Fruit fly (Drosophila melanogaster): Measurements from ENCODE around the gene Ugt305A1.

The Ugt305A1 gene

dm6 chr3L:4059293-4059820 lies at the start of gene Ugt305A1:
Gene Ugt305A1 (plus strand): TSS chr3L:4059770.
- TF ChIP-seq CG34367 (tag; optimal IDR thresholded peaks at IDR 0.05) (no peak), D1 (tag; optimal IDR thresholded peaks at IDR 0.05) (no peak), CG17806 (tag; optimal IDR thresholded peaks at IDR 0.05) (no peak), CG15710 (tag; optimal IDR thresholded peaks at IDR 0.05) (no peak), Ets98B (GFP tag; IDR thresholded peaks at IDR 0.05) (no peak), Pif1B (GFP tag; optimal IDR thresholded peaks at IDR 0.05) (no peak)

dm6 chr3L:4010122-4010521 lies 49.4 kb upstream of the Ugt305A1 start:
- TF ChIP-seq CG14655 (GFP tag; optimal IDR thresholded peaks at IDR 0.05) (peak; percentile 4), CG9948 (tag; optimal IDR thresholded peaks at IDR 0.05) (peak; percentile 1), CG32121 (GFP tag; IDR thresholded peaks at IDR 0.05) (no peak), CG8159 (tag; optimal IDR thresholded peaks at IDR 0.05) (peak; percentile 32)

dm6 chr3L:4014349-4014748 lies 45.2 kb upstream of the Ugt305A1 start:
- TF ChIP-seq rn (GFP tag; IDR thresholded peaks at IDR 0.05) = no peak
- no peak for TF ChIP-seq CG32121 (GFP tag; IDR thresholded peaks at IDR 0.05)
- TF ChIP-seq Pif1A (GFP tag; optimal IDR thresholded peaks at IDR 0.05) = peak; percentile 29
- TF ChIP-seq CG8159 (tag; optimal IDR thresholded peaks at IDR 0.05) = peak; percentile 12
- TF ChIP-seq Pif1B (GFP tag; optimal IDR thresholded peaks at IDR 0.05) = peak; percentile 1
- peak; percentile 29 for TF ChIP-seq CG8301 (tag; optimal IDR thresholded peaks at IDR 0.05)
- TF ChIP-seq CG15710 (tag; optimal IDR thresholded peaks at IDR 0.05) = peak; percentile 29
- TF ChIP-seq CG17806 (tag; optimal IDR thresholded peaks at IDR 0.05) = peak; percentile 5
- TF ChIP-seq Ets98B (GFP tag; IDR thresholded peaks at IDR 0.05) = peak; percentile 44; the same call in 1 of the 2 replicates
- no peak for TF ChIP-seq CG13204 (GFP tag; optimal IDR thresholded peaks at IDR 0.05)
- TF ChIP-seq CG10348 (GFP tag; IDR thresholded peaks at IDR 0.05) = no peak
- no peak for TF ChIP-seq gl (tag; optimal IDR thresholded peaks at IDR 0.05)
- TF ChIP-seq CG12605 (GFP tag; IDR thresholded peaks at IDR 0.05) = no peak
- TF ChIP-seq CG9948 (tag; optimal IDR thresholded peaks at IDR 0.05) = no peak
- TF ChIP-seq D1 (tag; optimal IDR thresholded peaks at IDR 0.05) = no peak
- no peak for TF ChIP-seq Snoo (tag; optimal IDR thresholded peaks at IDR 0.05)
- no peak for TF ChIP-seq CG34367 (tag; optimal IDR thresholded peaks at IDR 0.05)
- TF ChIP-seq fd96Ca (GFP tag; IDR thresholded peaks at IDR 0.05) = peak; percentile 57; the same call in 1 of the 3 replicates
- peak; percentile 46; the same call in 1 of the 3 replicates for TF ChIP-seq CG4496 (GFP tag; IDR thresholded peaks at IDR 0.05)
- TF ChIP-seq CG14655 (GFP tag; optimal IDR thresholded peaks at IDR 0.05) = peak; percentile 31
- TF ChIP-seq EcR (GFP tag; optimal IDR thresholded peaks at IDR 0.05) = no peak

dm6 chr3L:4016754-4017153 lies 42.8 kb upstream of the Ugt305A1 start:
- no peak; the same call in 1 of the 3 replicates for TF ChIP-seq CG4496 (GFP tag; IDR thresholded peaks at IDR 0.05)
- peak; percentile 58 for TF ChIP-seq Ets98B (GFP tag; IDR thresholded peaks at IDR 0.05)
- peak; percentile 24 for TF ChIP-seq CG8301 (tag; optimal IDR thresholded peaks at IDR 0.05)
- TF ChIP-seq CG17806 (tag; optimal IDR thresholded peaks at IDR 0.05) = peak; percentile 16
- no peak for TF ChIP-seq Pif1A (GFP tag; optimal IDR thresholded peaks at IDR 0.05)
- no peak for TF ChIP-seq EcR (GFP tag; optimal IDR thresholded peaks at IDR 0.05)
- TF ChIP-seq CG9948 (tag; optimal IDR thresholded peaks at IDR 0.05) = peak; percentile 21
- TF ChIP-seq CG14655 (GFP tag; optimal IDR thresholded peaks at IDR 0.05) = peak; percentile 52
- TF ChIP-seq CG8159 (tag; optimal IDR thresholded peaks at IDR 0.05) = peak; percentile 24
- peak; percentile 26; the same call in 1 of the 2 replicates for TF ChIP-seq CG12605 (GFP tag; IDR thresholded peaks at IDR 0.05)
- no peak for TF ChIP-seq gl (tag; optimal IDR thresholded peaks at IDR 0.05)
- TF ChIP-seq CG10348 (GFP tag; IDR thresholded peaks at IDR 0.05) = no peak
- no peak for TF ChIP-seq Pif1B (GFP tag; optimal IDR thresholded peaks at IDR 0.05)
- TF ChIP-seq CG34367 (tag; optimal IDR thresholded peaks at IDR 0.05) = peak; percentile 1
- TF ChIP-seq rn (GFP tag; IDR thresholded peaks at IDR 0.05) = no peak
- TF ChIP-seq CG15710 (tag; optimal IDR thresholded peaks at IDR 0.05) = peak; percentile 29
- no peak for TF ChIP-seq Snoo (tag; optimal IDR thresholded peaks at IDR 0.05)
- no peak for TF ChIP-seq D1 (tag; optimal IDR thresholded peaks at IDR 0.05)
- TF ChIP-seq CG32121 (GFP tag; IDR thresholded peaks at IDR 0.05) = no peak
- TF ChIP-seq CG13204 (GFP tag; optimal IDR thresholded peaks at IDR 0.05) = no peak
- TF ChIP-seq fd96Ca (GFP tag; IDR thresholded peaks at IDR 0.05) = peak; percentile 58; the same call in 1 of the 3 replicates

- TF ChIP-seq Ets98B (GFP tag; IDR thresholded peaks at IDR 0.05) = no peak
- peak; percentile 15 for TF ChIP-seq CG8159 (tag; optimal IDR thresholded peaks at IDR 0.05)
Observed at dm6 chr3L:4018228-4018928, 41.2 kb upstream of the Ugt305A1 start, which contains the start of gene FoxL1. Gene FoxL1 (plus strand): TSS chr3L:4018878.

- TF ChIP-seq CG34367 (tag; optimal IDR thresholded peaks at IDR 0.05) (no peak), CG17806 (tag; optimal IDR thresholded peaks at IDR 0.05) (no peak), CG8301 (tag; optimal IDR thresholded peaks at IDR 0.05) (no peak), EcR (GFP tag; optimal IDR thresholded peaks at IDR 0.05) (no peak), CG8159 (tag; optimal IDR thresholded peaks at IDR 0.05) (no peak), fd96Ca (GFP tag; IDR thresholded peaks at IDR 0.05) (no peak), CG4496 (GFP tag; IDR thresholded peaks at IDR 0.05) (no peak), CG15710 (tag; optimal IDR thresholded peaks at IDR 0.05) (no peak), CG10348 (GFP tag; IDR thresholded peaks at IDR 0.05) (no peak), Pif1B (GFP tag; optimal IDR thresholded peaks at IDR 0.05) (no peak), D1 (tag; optimal IDR thresholded peaks at IDR 0.05) (no peak), Pif1A (GFP tag; optimal IDR thresholded peaks at IDR 0.05) (no peak), Snoo (tag; optimal IDR thresholded peaks at IDR 0.05) (no peak)
Observed at dm6 chr3L:4021260-4021831, 38.2 kb upstream of the Ugt305A1 start, which contains the start of gene Mul1. Gene Mul1 (plus strand): TSS chr3L:4021457.

Measured in whole organism, pupa.